Fruit fly (Drosophila melanogaster) whole organism, embryonic: Measurements from ENCODE around the gene MFS18.

Experiments
- CG11093 ChIP-seq: fragments of 200-800 bp; sonication (Bioruptor generic); IDR thresholded peaks from 3 replicates; pipeline ENCODE4 v1.3.6; 2022; ENCODE audit warnings: missing biosample characterization, missing genetic modification characterization
- CG11247 ChIP-seq: fragments of 200-800 bp; sonication (Bioruptor generic); IDR thresholded peaks from 2 replicates; pipeline ENCODE4 v1.3.6; 2022; ENCODE audit warnings: missing biosample characterization, missing genetic modification characterization
- CG12769 ChIP-seq: fragments of 200-800 bp; sonication (Bioruptor generic); optimal IDR thresholded peaks from 2 replicates; lab custom pipeline; 2019; ENCODE audit warnings: missing biosample characterization, mild to moderate bottlenecking, missing genetic modification characterization, moderate library complexity
- CG13287 ChIP-seq: fragments of 200-800 bp; sonication (Bioruptor generic); IDR thresholded peaks from 2 replicates; pipeline ENCODE4 v1.3.6; 2022; ENCODE audit warnings: missing biosample characterization, missing genetic modification characterization; ENCODE audit not compliant: partially characterized antibody
- CG13424 ChIP-seq: fragments of 200-800 bp; sonication (Bioruptor generic); optimal IDR thresholded peaks from 2 replicates; lab custom pipeline; 2019; ENCODE audit warnings: missing biosample characterization, mild to moderate bottlenecking, missing genetic modification characterization, moderate library complexity
- CG16863 ChIP-seq: fragments of 200-800 bp; sonication (Bioruptor generic); optimal IDR thresholded peaks from 3 replicates; lab custom pipeline; 2016; ENCODE audit warnings: missing biosample characterization, missing genetic modification characterization
- CG17568 ChIP-seq: fragments of 200-800 bp; sonication (Bioruptor generic); optimal IDR thresholded peaks from 2 replicates; lab custom pipeline; 2018; ENCODE audit warnings: missing biosample characterization, mild to moderate bottlenecking, missing genetic modification characterization, moderate library complexity
- CG18599 ChIP-seq: fragments of 200-800 bp; sonication (Bioruptor generic); optimal IDR thresholded peaks from 3 replicates; lab custom pipeline; 2017; ENCODE audit warnings: missing biosample characterization, missing genetic modification characterization, mild to moderate bottlenecking, moderate library complexity, missing genetic modification reagents
- CG32532 ChIP-seq: fragments of 200-800 bp; sonication (Bioruptor generic); IDR thresholded peaks from 2 replicates; pipeline ENCODE4 v1.3.6; 2022; ENCODE audit warnings: missing biosample characterization, missing genetic modification characterization
- CG6175 ChIP-seq: fragments of 200-800 bp; sonication (Bioruptor generic); IDR thresholded peaks from 3 replicates; pipeline ENCODE4 v1.3.6; 2022; ENCODE audit warnings: missing biosample characterization, missing genetic modification characterization
- CG6654 ChIP-seq: fragments of 200-800 bp; sonication (Bioruptor generic); optimal IDR thresholded peaks from 2 replicates; lab custom pipeline; 2017; ENCODE audit warnings: missing biosample characterization, mild to moderate bottlenecking, missing genetic modification characterization
- D19B ChIP-seq: fragments of 200-800 bp; sonication (Bioruptor generic); optimal IDR thresholded peaks from 2 replicates; lab custom pipeline; 2017; ENCODE audit warnings: missing biosample characterization, mild to moderate bottlenecking, missing genetic modification characterization
- Dll ChIP-seq: fragments of 200-800 bp; sonication (Bioruptor generic); IDR thresholded peaks from 4 replicates; pipeline ENCODE4 v1.3.6; 2022; ENCODE audit warnings: missing biosample characterization, missing genetic modification characterization; ENCODE audit not compliant: partially characterized antibody
- Doc3 ChIP-seq: fragments of 200-800 bp; sonication (Bioruptor generic); IDR thresholded peaks from 3 replicates; pipeline ENCODE4 v1.3.6; 2022; ENCODE audit warnings: missing biosample characterization, missing genetic modification characterization; ENCODE audit not compliant: partially characterized antibody
- Drgx ChIP-seq: fragments of 200-800 bp; sonication (Bioruptor generic); IDR thresholded peaks from 2 replicates; pipeline ENCODE4 v1.3.6; 2022; ENCODE audit warnings: missing biosample characterization, missing genetic modification characterization
- Hand ChIP-seq: fragments of 200-800 bp; sonication (Bioruptor generic); optimal IDR thresholded peaks from 2 replicates; lab custom pipeline; 2017; ENCODE audit warnings: mild to moderate bottlenecking, missing biosample characterization, missing genetic modification reagents, missing genetic modification characterization
- HmgD ChIP-seq: fragments of 200-800 bp; sonication (Bioruptor generic); optimal IDR thresholded peaks from 3 replicates; lab custom pipeline; 2016; ENCODE audit warnings: missing biosample characterization, missing genetic modification characterization
- Hr78 ChIP-seq, 2 experiments: fragments of 200-800 bp in 1 of 2; fragments of >200 bp in 1 of 2; sonication (Bioruptor generic) in 1 of 2; optimal IDR thresholded peaks; 2 replicates each; lab custom pipeline; 2017 to 2019; ENCODE audit warnings: missing biosample characterization in 2 of 2, missing genetic modification characterization in 2 of 2, mild to moderate bottlenecking in 1 of 2, moderate library complexity in 1 of 2
- MBD-R2 ChIP-seq: fragments of 200-800 bp; sonication (Bioruptor generic); IDR thresholded peaks from 2 replicates; pipeline ENCODE4 v1.3.6; 2022; ENCODE audit warnings: missing biosample characterization, missing genetic modification characterization
- MESR4 ChIP-seq: fragments of 200-800 bp; sonication (Bioruptor generic); optimal IDR thresholded peaks from 2 replicates; lab custom pipeline; 2018; ENCODE audit warnings: missing biosample characterization, mild to moderate bottlenecking, missing genetic modification characterization, moderate library complexity
- Max ChIP-seq: fragments of 200-800 bp; sonication (Bioruptor generic); optimal IDR thresholded peaks from 2 replicates; lab custom pipeline; 2016; ENCODE audit warnings: missing biosample characterization, mild to moderate bottlenecking, missing genetic modification characterization
- Med ChIP-seq: fragments of 200-800 bp; sonication (Bioruptor generic); peaks from one replicate; lab custom pipeline; 2016; ENCODE audit warnings: missing biosample characterization, missing genetic modification characterization, mild to moderate bottlenecking, inconsistent platforms, moderate library complexity
- Trl ChIP-seq, 3 experiments: fragments of >200 bp in 2 of 3; fragments of 200-800 bp in 1 of 3; sonication (Bioruptor generic) in 1 of 3; optimal IDR thresholded peaks; 2 replicates in 1 of 3; 3 replicates in 2 of 3; lab custom pipeline; 2016 to 2017; ENCODE audit warnings: missing biosample characterization in 1 of 3, missing genetic modification characterization in 1 of 3
- ab ChIP-seq: fragments of 200-800 bp; sonication (Bioruptor generic); optimal IDR thresholded peaks from 2 replicates; lab custom pipeline; 2016; ENCODE audit warnings: missing biosample characterization, missing genetic modification characterization
- amos ChIP-seq: fragments of 200-800 bp; sonication (Bioruptor generic); IDR thresholded peaks from 2 replicates; pipeline ENCODE4 v1.3.6; 2022; ENCODE audit warnings: missing biosample characterization, missing genetic modification characterization; ENCODE audit not compliant: partially characterized antibody
- ato ChIP-seq: fragments of 200-800 bp; sonication (Bioruptor generic); IDR thresholded peaks from 2 replicates; pipeline ENCODE4 v1.3.6; 2022; ENCODE audit warnings: missing biosample characterization, missing genetic modification characterization; ENCODE audit not compliant: partially characterized antibody
- bbx ChIP-seq: fragments of 200-800 bp; sonication (Bioruptor generic); IDR thresholded peaks from 2 replicates; pipeline ENCODE4 v1.3.6; 2022; ENCODE audit warnings: missing biosample characterization, missing genetic modification characterization; ENCODE audit not compliant: partially characterized antibody
- btn ChIP-seq: fragments of 200-800 bp; sonication (Bioruptor generic); optimal IDR thresholded peaks from 2 replicates; lab custom pipeline; 2016; ENCODE audit warnings: missing biosample characterization, missing genetic modification characterization
- cg ChIP-seq: fragments of 200-800 bp; sonication (Bioruptor generic); optimal IDR thresholded peaks from 3 replicates; lab custom pipeline; 2019; ENCODE audit warnings: missing biosample characterization, mild to moderate bottlenecking, missing genetic modification characterization, moderate library complexity
- cwo ChIP-seq: fragments of 200-800 bp; sonication (Bioruptor generic); optimal IDR thresholded peaks from 3 replicates; lab custom pipeline; 2017; ENCODE audit warnings: missing biosample characterization, missing genetic modification characterization, mild to moderate bottlenecking, moderate library complexity, missing genetic modification reagents
- danr ChIP-seq: fragments of 200-800 bp; sonication (Bioruptor generic); IDR thresholded peaks from 2 replicates; pipeline ENCODE4 v1.3.6; 2022; ENCODE audit warnings: missing biosample characterization, missing genetic modification characterization
- ftz-f1 ChIP-seq: fragments of 200-800 bp; sonication (Bioruptor generic); optimal IDR thresholded peaks from 2 replicates; lab custom pipeline; 2016; ENCODE audit warnings: missing biosample characterization, missing genetic modification characterization
- hbn ChIP-seq: fragments of 200-800 bp; sonication (Bioruptor generic); IDR thresholded peaks from 2 replicates; pipeline ENCODE4 v1.3.6; 2022; ENCODE audit warnings: missing biosample characterization, missing genetic modification characterization; ENCODE audit not compliant: partially characterized antibody
- kay ChIP-seq: fragments of 200-800 bp; sonication (Bioruptor generic); optimal IDR thresholded peaks from 2 replicates; lab custom pipeline; 2016; ENCODE audit warnings: missing biosample characterization, missing genetic modification characterization
- ken ChIP-seq: fragments of 200-800 bp; sonication (Bioruptor generic); IDR thresholded peaks from 3 replicates; pipeline ENCODE4 v1.3.6; 2022; ENCODE audit warnings: missing biosample characterization, missing genetic modification characterization
- mirr ChIP-seq: fragments of 200-800 bp; sonication (Bioruptor generic); optimal IDR thresholded peaks from 3 replicates; lab custom pipeline; 2018; ENCODE audit warnings: missing biosample characterization, mild to moderate bottlenecking, missing genetic modification characterization
- nau ChIP-seq: fragments of 200-800 bp; sonication (Bioruptor generic); optimal IDR thresholded peaks from 3 replicates; lab custom pipeline; 2017; ENCODE audit warnings: missing biosample characterization, mild to moderate bottlenecking, missing genetic modification characterization, missing genetic modification reagents
- p53 ChIP-seq: fragments of 200-800 bp; sonication (Bioruptor generic); optimal IDR thresholded peaks from 2 replicates; lab custom pipeline; 2016; ENCODE audit warnings: missing biosample characterization, missing genetic modification characterization
- pan ChIP-seq, 4 experiments: fragments of >200 bp in 3 of 4; fragments of 200-800 bp in 1 of 4; sonication (Bioruptor generic) in 1 of 4; optimal IDR thresholded peaks in 3 of 4; IDR thresholded peaks in 1 of 4; 2 replicates each; pipeline versions ENCODE4 v1.3.6 to Lab custom; 2017 to 2022; ENCODE audit warnings: missing biosample characterization in 2 of 4, missing genetic modification characterization in 2 of 4, mixed read lengths in 1 of 4
- ranshi ChIP-seq: fragments of 200-800 bp; sonication (Bioruptor generic); IDR thresholded peaks from 2 replicates; pipeline ENCODE4 v1.3.6; 2022; ENCODE audit warnings: missing biosample characterization, missing genetic modification characterization
- rib ChIP-seq: fragments of 200-800 bp; sonication (Bioruptor generic); IDR thresholded peaks from 2 replicates; pipeline ENCODE4 v1.3.6; 2022; ENCODE audit warnings: missing biosample characterization, missing genetic modification characterization
- row ChIP-seq: fragments of 200-800 bp; sonication (Bioruptor generic); IDR thresholded peaks from 3 replicates; pipeline ENCODE4 v1.3.6; 2022; ENCODE audit warnings: missing biosample characterization, missing genetic modification characterization
- sd ChIP-seq: fragments of 200-800 bp; sonication (Bioruptor generic); optimal IDR thresholded peaks from 3 replicates; lab custom pipeline; 2018; ENCODE audit warnings: missing biosample characterization, mild to moderate bottlenecking, missing genetic modification characterization, moderate library complexity
- so ChIP-seq: fragments of 200-800 bp; sonication (Bioruptor generic); IDR thresholded peaks from 3 replicates; pipeline ENCODE4 v1.3.6; 2022; ENCODE audit warnings: missing biosample characterization, missing genetic modification characterization
- toy ChIP-seq: fragments of 200-800 bp; sonication (Bioruptor generic); IDR thresholded peaks from 2 replicates; pipeline ENCODE4 v1.3.6; 2022; ENCODE audit warnings: missing biosample characterization, missing genetic modification characterization
- vvl ChIP-seq: fragments of 200-800 bp; sonication (Bioruptor generic); IDR thresholded peaks from 2 replicates; pipeline ENCODE4 v1.3.6; 2022; ENCODE audit warnings: missing biosample characterization, missing genetic modification characterization
- wdn ChIP-seq: fragments of 200-800 bp; sonication (Bioruptor generic); IDR thresholded peaks from 2 replicates; pipeline ENCODE4 v1.3.6; 2022; ENCODE audit warnings: missing biosample characterization, missing genetic modification characterization
- zfh1 ChIP-seq: fragments of 200-800 bp; sonication (Bioruptor generic); IDR thresholded peaks from 3 replicates; pipeline ENCODE4 v1.3.6; 2022; ENCODE audit warnings: missing biosample characterization, missing genetic modification characterization

MFS18 gene

dm6 chr2L:4476672-4477273 lies 28.3 kb upstream of the MFS18 start, which contains the start of gene ine:
Gene ine, minus strand, starts transcription at chr2L:4477022.
- TF ChIP-seq p53 (GFP tag; lab: Kevin White, UChicago) (no peak), pan (optimal IDR thresholded peaks at IDR 0.05; lab: Kevin White, UChicago) (no peak), pan (GFP tag; optimal IDR thresholded peaks at IDR 0.05 in 1 of 2, IDR thresholded peaks at IDR 0.05 in 1 of 2) (no peak), CG11247 (GFP tag; lab: Robert Waterston, UW) (no peak), CG6654 (GFP tag; lab: Kevin White, UChicago) (no peak), amos (GFP tag; lab: Robert Waterston, UW) (no peak), CG16863 (GFP tag; lab: Kevin White, UChicago) (no peak), D19B (GFP tag; lab: Kevin White, UChicago) (peak; percentile 28), danr (no peak), zfh1 (GFP tag; lab: Robert Waterston, UW) (0 out of 3 replicates have a peak, but pooled peaks have one; percentile 17), ranshi (GFP tag; lab: Robert Waterston, UW) (0 out of 2 replicates have a peak, but pooled peaks have one; percentile 33), CG17568 (GFP tag; lab: Kevin White, UChicago) (no peak), ftz-f1 (GFP tag; lab: Kevin White, UChicago) (no peak), vvl (GFP tag; lab: Robert Waterston, UW) (peak; percentile 35; the same call in 1 of the 2 replicates), CG13287 (GFP tag; lab: Robert Waterston, UW) (peak; percentile 34; the same call in 1 of the 2 replicates), CG12769 (tag; lab: Kevin White, UChicago) (no peak), kay (no peak), cg (GFP tag; lab: Kevin White, UChicago) (peak; percentile 50), sd (tag; lab: Kevin White, UChicago) (peak; percentile 77), Trl (optimal IDR thresholded peaks at IDR 0.05; lab: Kevin White, UChicago) (peak; percentile 32 to 50), Trl (GFP tag; optimal IDR thresholded peaks at IDR 0.05; lab: Kevin White, UChicago) (no peak), Max (GFP tag; lab: Kevin White, UChicago) (no peak), btn (GFP tag; lab: Kevin White, UChicago) (no peak), HmgD (GFP tag; lab: Kevin White, UChicago) (no peak), hbn (no peak), Med (peak; percentile 74), so (GFP tag; lab: Robert Waterston, UW) (0 out of 3 replicates have a peak, but pooled peaks have one; percentile 23), Doc3 (GFP tag; lab: Robert Waterston, UW) (no peak), cwo (peak; percentile 64), Hr78 (GFP tag; optimal IDR thresholded peaks at IDR 0.05; lab: Kevin White, UChicago) (peak in 1 of 2 experiments; percentile 4), ken (GFP tag; lab: Robert Waterston, UW) (no peak), CG13424 (no peak), rib (peak; percentile 54; the same call in 1 of the 2 replicates), toy (GFP tag; lab: Robert Waterston, UW) (no peak), MESR4 (no peak), CG11093 (GFP tag; lab: Robert Waterston, UW) (no peak), wdn (GFP tag; lab: Robert Waterston, UW) (no peak), ab (no peak), CG32532 (GFP tag; lab: Robert Waterston, UW) (peak; percentile 22; the same call in 1 of the 2 replicates), ato (GFP tag; lab: Robert Waterston, UW) (no peak), Hand (GFP tag; lab: Kevin White, UChicago) (no peak), row (no peak), MBD-R2 (GFP tag; lab: Robert Waterston, UW) (0 out of 2 replicates have a peak, but pooled peaks have one; percentile 6), Drgx (peak; percentile 46; the same call in 1 of the 2 replicates), Dll (GFP tag; lab: Robert Waterston, UW) (0 out of 4 replicates have a peak, but pooled peaks have one; percentile 12), mirr (GFP tag; lab: Kevin White, UChicago) (peak; percentile 63), CG6175 (GFP tag; lab: Robert Waterston, UW) (peak; percentile 95), CG18599 (GFP tag; lab: Kevin White, UChicago) (no peak), nau (no peak), bbx (GFP tag; lab: Robert Waterston, UW) (no peak)
